Worm (Caenorhabditis elegans) whole organism, mixed stage, embryonic: ENCODE measurements around the gene col-139.

ENCODE experiments used
- M03D4.4 ChIP-seq: sonication (generic microtip); optimal IDR thresholded peaks from 2 replicates; lab custom pipeline; 2017; ENCODE audit warnings: mild to moderate bottlenecking, missing genetic modification characterization, missing compliant biosample characterization
- bed-3 ChIP-seq: fragments of 200-800 bp; sonication (Bioruptor generic); optimal IDR thresholded peaks from 3 replicates; lab custom pipeline; 2018; ENCODE audit warnings: mild to moderate bottlenecking, missing genetic modification characterization, moderate library complexity, missing compliant biosample characterization
- blmp-1 ChIP-seq: fragments of 150-350 bp; optimal IDR thresholded peaks from 2 replicates; lab custom pipeline; 2014; ENCODE audit warnings: missing biosample characterization, missing genetic modification characterization
- ceh-39 ChIP-seq: fragments of 150-350 bp; optimal IDR thresholded peaks from 2 replicates; lab custom pipeline; 2014; ENCODE audit warnings: missing biosample characterization, missing genetic modification characterization
- ceh-43 ChIP-seq: fragments of 200-800 bp; sonication (Bioruptor generic); optimal IDR thresholded peaks from 2 replicates; lab custom pipeline; 2018; ENCODE audit warnings: mild to moderate bottlenecking, missing genetic modification characterization, moderate library complexity, missing compliant biosample characterization
- ceh-83 ChIP-seq: fragments of 200-800 bp; sonication (Bioruptor generic); optimal IDR thresholded peaks from 2 replicates; lab custom pipeline; 2018; ENCODE audit warnings: mild to moderate bottlenecking, missing genetic modification characterization, missing compliant biosample characterization
- ces-1 ChIP-seq: fragments of 150-350 bp; optimal IDR thresholded peaks from 2 replicates; lab custom pipeline; 2014; ENCODE audit warnings: missing biosample characterization, missing genetic modification reagents, missing genetic modification characterization
- cnd-1 ChIP-seq: fragments of 200-800 bp; sonication (Bioruptor generic); optimal IDR thresholded peaks from 2 replicates; lab custom pipeline; 2018; ENCODE audit warnings: mild to moderate bottlenecking, missing genetic modification characterization, missing compliant biosample characterization
- drap-1 ChIP-seq: fragments of 200-800 bp; sonication (Bioruptor generic); optimal IDR thresholded peaks from 3 replicates; lab custom pipeline; 2018; ENCODE audit warnings: mild to moderate bottlenecking, missing genetic modification characterization, missing compliant biosample characterization
- elt-1 ChIP-seq: sonication (generic microtip); optimal IDR thresholded peaks from 2 replicates; lab custom pipeline; 2017; ENCODE audit warnings: missing genetic modification characterization, mild to moderate bottlenecking, missing compliant biosample characterization, antibody characterized with exemption, moderate library complexity, borderline replicate concordance; ENCODE audit not compliant: insufficient read depth
- elt-3 ChIP-seq: fragments of 150-350 bp; optimal IDR thresholded peaks from 2 replicates; lab custom pipeline; 2014; ENCODE audit warnings: missing biosample characterization, missing genetic modification characterization
- flh-1 ChIP-seq: fragments of 200-800 bp; sonication (Bioruptor generic); optimal IDR thresholded peaks from 2 replicates; lab custom pipeline; 2018; ENCODE audit warnings: mild to moderate bottlenecking, missing genetic modification characterization, moderate library complexity, missing compliant biosample characterization
- ham-2 ChIP-seq: fragments of 200-800 bp; sonication (Bioruptor generic); optimal IDR thresholded peaks from 2 replicates; lab custom pipeline; 2018; ENCODE audit warnings: mild to moderate bottlenecking, missing genetic modification characterization, missing compliant biosample characterization
- hlh-1 ChIP-seq: fragments of 150-350 bp; optimal IDR thresholded peaks from 2 replicates; lab custom pipeline; 2014; ENCODE audit warnings: missing biosample characterization, missing genetic modification reagents, missing genetic modification characterization
- lin-13 ChIP-seq: fragments of 150-350 bp; optimal IDR thresholded peaks from 2 replicates; lab custom pipeline; 2014; ENCODE audit warnings: missing biosample characterization, missing genetic modification characterization
- lin-32 ChIP-seq: fragments of 200-800 bp; sonication (Bioruptor generic); optimal IDR thresholded peaks from 2 replicates; lab custom pipeline; 2018; ENCODE audit warnings: mild to moderate bottlenecking, missing genetic modification characterization, missing compliant biosample characterization
- lsy-2 ChIP-seq: fragments of 150-350 bp; optimal IDR thresholded peaks from 2 replicates; lab custom pipeline; 2014; ENCODE audit warnings: missing biosample characterization, missing genetic modification characterization
- mab-5 ChIP-seq: fragments of 150-350 bp; optimal IDR thresholded peaks from 2 replicates; lab custom pipeline; 2014; ENCODE audit warnings: missing biosample characterization, missing genetic modification characterization
- mep-1 ChIP-seq: fragments of 150-350 bp; optimal IDR thresholded peaks from 2 replicates; lab custom pipeline; 2017; ENCODE audit warnings: missing biosample characterization, missing genetic modification reagents, missing genetic modification characterization, inconsistent platforms
- mls-2 ChIP-seq: sonication (generic microtip); optimal IDR thresholded peaks from 2 replicates; lab custom pipeline; 2016; ENCODE audit warnings: mild to moderate bottlenecking, missing genetic modification characterization, moderate library complexity, missing compliant biosample characterization
- nhr-12 ChIP-seq: fragments of 150-350 bp; optimal IDR thresholded peaks from 2 replicates; lab custom pipeline; 2014; ENCODE audit warnings: missing biosample characterization, missing genetic modification characterization
- nhr-2 ChIP-seq: fragments of 150-350 bp; optimal IDR thresholded peaks from 2 replicates; lab custom pipeline; 2014; ENCODE audit warnings: missing biosample characterization, missing genetic modification characterization
- nhr-237 ChIP-seq: fragments of 150-350 bp; optimal IDR thresholded peaks from 2 replicates; lab custom pipeline; 2014; ENCODE audit warnings: missing biosample characterization, missing genetic modification characterization
- nhr-28 ChIP-seq: fragments of 150-350 bp; optimal IDR thresholded peaks from 2 replicates; lab custom pipeline; 2014; ENCODE audit warnings: missing biosample characterization, missing genetic modification characterization
- nhr-76 ChIP-seq: sonication (generic microtip); optimal IDR thresholded peaks from 2 replicates; lab custom pipeline; 2017; ENCODE audit warnings: missing biosample characterization, missing genetic modification characterization
- pha-4 ChIP-seq: fragments of 150-350 bp; optimal IDR thresholded peaks from 2 replicates; lab custom pipeline; 2018; ENCODE audit warnings: missing biosample characterization, missing genetic modification reagents, missing genetic modification characterization
- sem-2 ChIP-seq: fragments of 200-800 bp; sonication (Bioruptor generic); optimal IDR thresholded peaks from 2 replicates; lab custom pipeline; 2018; ENCODE audit warnings: mild to moderate bottlenecking, missing genetic modification characterization, missing compliant biosample characterization
- snpc-4 ChIP-seq: fragments of 150-350 bp; optimal IDR thresholded peaks from 2 replicates; lab custom pipeline; 2014; ENCODE audit warnings: missing biosample characterization, missing genetic modification characterization
- sptf-1 ChIP-seq: sonication (generic microtip); optimal IDR thresholded peaks from 2 replicates; lab custom pipeline; 2017; ENCODE audit warnings: mild to moderate bottlenecking, missing genetic modification characterization, moderate library complexity, missing compliant biosample characterization
- tbx-8 ChIP-seq: fragments of 200-800 bp; sonication (Bioruptor generic); optimal IDR thresholded peaks from 2 replicates; lab custom pipeline; 2018; ENCODE audit warnings: mild to moderate bottlenecking, missing genetic modification characterization, moderate library complexity, missing compliant biosample characterization
- unc-120 ChIP-seq: sonication (generic microtip); optimal IDR thresholded peaks from 2 replicates; lab custom pipeline; 2017; ENCODE audit warnings: missing genetic modification characterization, missing compliant biosample characterization; ENCODE audit not compliant: poor library complexity, severe bottlenecking
- unc-39 ChIP-seq: fragments of 150-350 bp; optimal IDR thresholded peaks from 2 replicates; lab custom pipeline; 2014; ENCODE audit warnings: missing biosample characterization, missing genetic modification characterization
- unc-62 ChIP-seq: fragments of 150-350 bp; optimal IDR thresholded peaks from 2 replicates; lab custom pipeline; 2014; ENCODE audit warnings: missing biosample characterization, missing genetic modification reagents, missing genetic modification characterization
- zip-8 ChIP-seq: fragments of 150-350 bp; optimal IDR thresholded peaks from 2 replicates; lab custom pipeline; 2014; ENCODE audit warnings: missing biosample characterization, missing genetic modification characterization
- ztf-11 ChIP-seq: fragments of 150-350 bp; optimal IDR thresholded peaks from 2 replicates; lab custom pipeline; 2014; ENCODE audit warnings: missing biosample characterization, missing genetic modification characterization

Gene col-139

ce11 chrV:4684137-4684536 lies 30.4 kb upstream of the col-139 start:
- TF ChIP-seq mls-2 (tag; lab: Kevin White, UChicago) (no peak), nhr-28 (tag; lab: Kevin White, UChicago) (no peak), elt-1 (tag; lab: Kevin White, UChicago) (no peak), nhr-76 (tag; lab: Kevin White, UChicago) (no peak), M03D4.4 (no peak), unc-120 (tag; lab: Kevin White, UChicago) (no peak), hlh-1 (tag; lab: Kevin White, UChicago) (no peak), drap-1 (GFP tag; lab: Kevin White, UChicago) (no peak), sem-2 (GFP tag; lab: Kevin White, UChicago) (no peak)

- TF ChIP-seq ztf-11 (tag; lab: Kevin White, UChicago) (no peak), nhr-237 (tag; lab: Kevin White, UChicago) (no peak), pha-4 (tag; lab: Kevin White, UChicago) (no peak), mls-2 (tag; lab: Kevin White, UChicago) (no peak), ces-1 (GFP tag; lab: Kevin White, UChicago) (no peak), sptf-1 (tag; lab: Kevin White, UChicago) (no peak), unc-62 (GFP tag; lab: Kevin White, UChicago) (no peak), snpc-4 (no peak), blmp-1 (no peak), lin-32 (GFP tag; lab: Kevin White, UChicago) (no peak), ceh-83 (no peak), lsy-2 (no peak), elt-3 (no peak), drap-1 (GFP tag; lab: Kevin White, UChicago) (no peak), mab-5 (no peak), M03D4.4 (no peak), mep-1 (no peak), bed-3 (GFP tag; lab: Kevin White, UChicago) (no peak), ceh-43 (GFP tag; lab: Kevin White, UChicago) (no peak), cnd-1 (tag; lab: Kevin White, UChicago) (no peak)
- TF ChIP-seq, all 35 proteins: peak for 0
These were observed 27.9 kb upstream of the col-139 start, which contains the start of gene K03B4.4 for ce11 chrV:4681670-4682069. Gene K03B4.4, plus strand, starts transcription at chrV:4681970.

ce11 chrV:4676812-4677211 lies 23.0 kb upstream of the col-139 start:
- no peak for TF ChIP-seq bed-3 (GFP tag; lab: Kevin White, UChicago)
- TF ChIP-seq mep-1, result no peak
- no peak for TF ChIP-seq elt-3
- TF ChIP-seq nhr-76 (tag; lab: Kevin White, UChicago), result no peak
- TF ChIP-seq ham-2 (GFP tag; lab: Kevin White, UChicago), result no peak
- no peak for TF ChIP-seq mab-5

ce11 chrV:4676092-4676491 lies 22.3 kb upstream of the col-139 start, which contains the start of gene K03B4.6:
Gene K03B4.6, minus strand, starts transcription at chrV:4676192.
- TF ChIP-seq lin-32 (GFP tag; lab: Kevin White, UChicago) (no peak), nhr-2 (tag; lab: Kevin White, UChicago) (no peak), unc-62 (GFP tag; lab: Kevin White, UChicago) (no peak), M03D4.4 (no peak), elt-1 (tag; lab: Kevin White, UChicago) (no peak), nhr-76 (tag; lab: Kevin White, UChicago) (no peak), blmp-1 (no peak), zip-8 (tag; lab: Kevin White, UChicago) (no peak), lin-13 (tag; lab: Kevin White, UChicago) (no peak), mls-2 (tag; lab: Kevin White, UChicago) (no peak), unc-120 (tag; lab: Kevin White, UChicago) (no peak), mep-1 (no peak), lsy-2 (no peak), cnd-1 (tag; lab: Kevin White, UChicago) (no peak), flh-1 (no peak), bed-3 (GFP tag; lab: Kevin White, UChicago) (no peak)
- TF ChIP-seq, all 35 proteins: peak for 0

- TF ChIP-seq nhr-76 (tag; lab: Kevin White, UChicago), result no peak
- TF ChIP-seq unc-62 (GFP tag; lab: Kevin White, UChicago), result no peak
- TF ChIP-seq tbx-8 (GFP tag; lab: Kevin White, UChicago), result no peak
- TF ChIP-seq unc-39, result no peak
- TF ChIP-seq nhr-12 (tag; lab: Kevin White, UChicago), result no peak
- TF ChIP-seq lsy-2, result no peak
- TF ChIP-seq ceh-39, result no peak
- no peak for TF ChIP-seq ztf-11 (tag; lab: Kevin White, UChicago)
These were observed 20.7 kb upstream of the col-139 start, which contains the start of gene K03B4.8 for ce11 chrV:4674506-4674905. Gene K03B4.8, minus strand, starts transcription at chrV:4674606.
